Fruit fly (Drosophila melanogaster): Measurements from ENCODE around the gene CG18130.

The CG18130 gene

dm6 chrX:11992668-11993067 is at the start of gene CG18130:
TSS of gene CG18130 (minus strand) at chrX:11992768.
- TF ChIP-seq ttk (optimal IDR thresholded peaks at IDR 0.05) (no peak), h (optimal IDR thresholded peaks at IDR 0.05) (no peak), insv (optimal IDR thresholded peaks at IDR 0.05) (no peak), psq (optimal IDR thresholded peaks at IDR 0.05) (no peak), Sin3A (optimal IDR thresholded peaks at IDR 0.05) (no peak), Myc (optimal IDR thresholded peaks at IDR 0.05) (no peak)

dm6 chrX:12035207-12035606 is 42.6 kb upstream of the CG18130 start:
- TF ChIP-seq insv (optimal IDR thresholded peaks at IDR 0.05) (no peak), psq (optimal IDR thresholded peaks at IDR 0.05) (no peak), h (optimal IDR thresholded peaks at IDR 0.05) (no peak), Sin3A (optimal IDR thresholded peaks at IDR 0.05) (no peak), ttk (optimal IDR thresholded peaks at IDR 0.05) (no peak), Myc (optimal IDR thresholded peaks at IDR 0.05) (no peak)

- TF ChIP-seq Myc (optimal IDR thresholded peaks at IDR 0.05) (no peak), psq (optimal IDR thresholded peaks at IDR 0.05) (no peak)
Measured at dm6 chrX:12034713-12035112, 42.1 kb upstream of the CG18130 start.

dm6 chrX:12032136-12032682 is 39.6 kb upstream of the CG18130 start, which contains the start of gene Cyp318a1:
TSS of gene Cyp318a1 (plus strand) at chrX:12032632.
- TF ChIP-seq insv (optimal IDR thresholded peaks at IDR 0.05) (no peak), Myc (optimal IDR thresholded peaks at IDR 0.05) (no peak), ttk (optimal IDR thresholded peaks at IDR 0.05) (no peak), h (optimal IDR thresholded peaks at IDR 0.05) (no peak), Sin3A (optimal IDR thresholded peaks at IDR 0.05) (no peak), psq (optimal IDR thresholded peaks at IDR 0.05) (no peak)

- TF ChIP-seq h (optimal IDR thresholded peaks at IDR 0.05) (no peak), insv (optimal IDR thresholded peaks at IDR 0.05) (no peak), psq (optimal IDR thresholded peaks at IDR 0.05) (no peak), Sin3A (optimal IDR thresholded peaks at IDR 0.05) (no peak), Myc (optimal IDR thresholded peaks at IDR 0.05) (no peak), ttk (optimal IDR thresholded peaks at IDR 0.05) (no peak)
Measured at dm6 chrX:12031400-12031799, 38.8 kb upstream of the CG18130 start, which contains the start of gene Cyp311a1. TSS of gene Cyp311a1 (minus strand) at chrX:12031465.

- TF ChIP-seq Myc (optimal IDR thresholded peaks at IDR 0.05), result no peak
- no peak for TF ChIP-seq psq (optimal IDR thresholded peaks at IDR 0.05)
- no peak for TF ChIP-seq ttk (optimal IDR thresholded peaks at IDR 0.05)
- no peak for TF ChIP-seq h (optimal IDR thresholded peaks at IDR 0.05)
- TF ChIP-seq insv (optimal IDR thresholded peaks at IDR 0.05), result no peak
- no peak for TF ChIP-seq Sin3A (optimal IDR thresholded peaks at IDR 0.05)
Measured at dm6 chrX:12028825-12029514, 36.4 kb upstream of the CG18130 start, which contains the start of gene Usp7. TSS of gene Usp7 (minus strand) at chrX:12029032.

dm6 chrX:12021750-12022149 is 29.2 kb upstream of the CG18130 start:
- TF ChIP-seq Sin3A (optimal IDR thresholded peaks at IDR 0.05) (no peak), ttk (optimal IDR thresholded peaks at IDR 0.05) (no peak), Myc (optimal IDR thresholded peaks at IDR 0.05) (no peak), h (optimal IDR thresholded peaks at IDR 0.05) (no peak), insv (optimal IDR thresholded peaks at IDR 0.05) (no peak), psq (optimal IDR thresholded peaks at IDR 0.05) (no peak)

dm6 chrX:12020857-12021256 is 28.3 kb upstream of the CG18130 start, which contains the start of gene Tango4:
TSS of gene Tango4 (plus strand) at chrX:12021068.
- TF ChIP-seq h (optimal IDR thresholded peaks at IDR 0.05), result no peak

- TF ChIP-seq Sin3A (optimal IDR thresholded peaks at IDR 0.05), result no peak
- TF ChIP-seq psq (optimal IDR thresholded peaks at IDR 0.05), result no peak
- TF ChIP-seq insv (optimal IDR thresholded peaks at IDR 0.05), result no peak
- no peak for TF ChIP-seq h (optimal IDR thresholded peaks at IDR 0.05)
- TF ChIP-seq Myc (optimal IDR thresholded peaks at IDR 0.05), result no peak
- TF ChIP-seq ttk (optimal IDR thresholded peaks at IDR 0.05), result no peak
Measured at dm6 chrX:12018440-12019101, 26.0 kb upstream of the CG18130 start, which contains the start of gene Lsm12a. TSS of gene Lsm12a (plus strand) at chrX:12018640.

- TF ChIP-seq insv (optimal IDR thresholded peaks at IDR 0.05) (no peak), Myc (optimal IDR thresholded peaks at IDR 0.05) (no peak), ttk (optimal IDR thresholded peaks at IDR 0.05) (no peak), h (optimal IDR thresholded peaks at IDR 0.05) (no peak), psq (optimal IDR thresholded peaks at IDR 0.05) (no peak), Sin3A (optimal IDR thresholded peaks at IDR 0.05) (no peak)
Measured at dm6 chrX:12017815-12018439, 25.4 kb upstream of the CG18130 start, which contains the start of gene Chrac-16. TSS of gene Chrac-16 (minus strand) at chrX:12017961.

- TF ChIP-seq Sin3A (optimal IDR thresholded peaks at IDR 0.05) (no peak), h (optimal IDR thresholded peaks at IDR 0.05) (no peak), insv (optimal IDR thresholded peaks at IDR 0.05) (no peak), ttk (optimal IDR thresholded peaks at IDR 0.05) (no peak), psq (optimal IDR thresholded peaks at IDR 0.05) (no peak)
Measured at dm6 chrX:12014800-12015389, 22.3 kb upstream of the CG18130 start.

dm6 chrX:12014131-12014530 is 21.6 kb upstream of the CG18130 start:
- no peak for TF ChIP-seq psq (optimal IDR thresholded peaks at IDR 0.05)
- no peak for TF ChIP-seq Sin3A (optimal IDR thresholded peaks at IDR 0.05)
- no peak for TF ChIP-seq h (optimal IDR thresholded peaks at IDR 0.05)
- TF ChIP-seq Myc (optimal IDR thresholded peaks at IDR 0.05), result no peak
- TF ChIP-seq insv (optimal IDR thresholded peaks at IDR 0.05), result no peak
- TF ChIP-seq ttk (optimal IDR thresholded peaks at IDR 0.05), result no peak

All from Kc167 (cell line).